Fruit fly (Drosophila melanogaster) whole organism, embryonic: Measurements from ENCODE around the gene CG4020.

Experiments used
- Adf1 ChIP-seq: fragments of 200-800 bp; sonication (Bioruptor generic); IDR thresholded peaks from 2 replicates; pipeline ENCODE4 v1.3.6; 2022; ENCODE audit warnings: missing biosample characterization, missing genetic modification characterization
- Aef1 ChIP-seq: fragments of 200-800 bp; sonication (Bioruptor generic); IDR thresholded peaks from 3 replicates; pipeline ENCODE4 v1.3.6; 2022; ENCODE audit warnings: missing biosample characterization, missing genetic modification characterization
- BEAF-32 ChIP-seq: fragments of 200-800 bp; sonication (Bioruptor generic); optimal IDR thresholded peaks from 3 replicates; lab custom pipeline; 2017; ENCODE audit warnings: missing biosample characterization, missing genetic modification characterization, mild to moderate bottlenecking, moderate library complexity, missing genetic modification reagents
- Bteb2 ChIP-seq: fragments of 200-800 bp; sonication (Bioruptor generic); optimal IDR thresholded peaks from 2 replicates; lab custom pipeline; 2016; ENCODE audit warnings: missing biosample characterization, missing genetic modification characterization
- CG11696 ChIP-seq: fragments of 200-800 bp; sonication (Bioruptor generic); IDR thresholded peaks from 2 replicates; pipeline ENCODE4 v1.3.6; 2022; ENCODE audit warnings: missing biosample characterization, missing genetic modification characterization
- CG14860 ChIP-seq: fragments of 200-800 bp; sonication (Bioruptor generic); IDR thresholded peaks from 3 replicates; pipeline ENCODE4 v1.3.6; 2022; ENCODE audit warnings: missing biosample characterization, missing genetic modification characterization; ENCODE audit not compliant: partially characterized antibody
- CG15073 ChIP-seq: fragments of 200-800 bp; sonication (Bioruptor generic); optimal IDR thresholded peaks from 2 replicates; lab custom pipeline; 2016; ENCODE audit warnings: missing biosample characterization, missing genetic modification characterization
- CG16813 ChIP-seq: fragments of 200-800 bp; sonication (Bioruptor generic); IDR thresholded peaks from 3 replicates; pipeline ENCODE4 v1.3.6; 2022; ENCODE audit warnings: missing biosample characterization, missing genetic modification characterization; ENCODE audit not compliant: partially characterized antibody
- CG2116 ChIP-seq: fragments of 200-800 bp; sonication (Bioruptor generic); optimal IDR thresholded peaks from 3 replicates; lab custom pipeline; 2018; ENCODE audit warnings: missing biosample characterization, mild to moderate bottlenecking, missing genetic modification characterization
- CG2199 ChIP-seq: fragments of 200-800 bp; sonication (Bioruptor generic); IDR thresholded peaks from 3 replicates; pipeline ENCODE4 v1.3.6; 2022; ENCODE audit warnings: missing biosample characterization, missing genetic modification characterization
- CG2875 ChIP-seq: fragments of 200-800 bp; sonication (Bioruptor generic); optimal IDR thresholded peaks from 2 replicates; lab custom pipeline; 2017; ENCODE audit warnings: missing biosample characterization, mild to moderate bottlenecking, missing genetic modification characterization, missing genetic modification reagents
- CG33557 ChIP-seq: fragments of 200-800 bp; sonication (Bioruptor generic); optimal IDR thresholded peaks from 2 replicates; lab custom pipeline; 2019; ENCODE audit warnings: missing biosample characterization, mild to moderate bottlenecking, missing genetic modification characterization, moderate library complexity
- CG3726 ChIP-seq: fragments of 200-800 bp; sonication (Bioruptor generic); IDR thresholded peaks from 3 replicates; pipeline ENCODE4, ENCODE4 v1.3.6; 2022; ENCODE audit warnings: missing biosample characterization, missing genetic modification characterization
- CG3847 ChIP-seq: fragments of 200-800 bp; sonication (Bioruptor generic); IDR thresholded peaks from 2 replicates; pipeline ENCODE4 v1.3.6; 2022; ENCODE audit warnings: missing biosample characterization, missing genetic modification characterization
- CG4404 ChIP-seq: fragments of 200-800 bp; sonication (Bioruptor generic); IDR thresholded peaks from 2 replicates; pipeline ENCODE4 v1.3.6; 2022; ENCODE audit warnings: missing biosample characterization, missing genetic modification characterization
- CG4730 ChIP-seq: fragments of 200-800 bp; sonication (Bioruptor generic); IDR thresholded peaks from 2 replicates; pipeline ENCODE4 v1.3.6; 2022; ENCODE audit warnings: missing biosample characterization, missing genetic modification characterization
- CG8944 ChIP-seq: fragments of 200-800 bp; sonication (Bioruptor generic); optimal IDR thresholded peaks from 3 replicates; lab custom pipeline; 2016; ENCODE audit warnings: missing biosample characterization, missing genetic modification characterization
- CHES-1-like ChIP-seq: fragments of 200-800 bp; sonication (Bioruptor generic); optimal IDR thresholded peaks from 2 replicates; lab custom pipeline; 2016; ENCODE audit warnings: missing biosample characterization, missing genetic modification characterization
- Camta ChIP-seq: fragments of 200-800 bp; sonication (Bioruptor generic); optimal IDR thresholded peaks from 2 replicates; lab custom pipeline; 2016; ENCODE audit warnings: missing biosample characterization, missing genetic modification characterization
- Deaf1 ChIP-seq: fragments of 200-800 bp; optimal IDR thresholded peaks from 3 replicates; lab custom pipeline; 2019; ENCODE audit warnings: missing biosample characterization, mild to moderate bottlenecking, missing genetic modification characterization, moderate library complexity
- Ets65A ChIP-seq: fragments of 200-800 bp; sonication (Bioruptor generic); peaks from one replicate; lab custom pipeline; 2016; ENCODE audit warnings: missing biosample characterization, missing genetic modification characterization
- Hmr ChIP-seq: fragments of 200-800 bp; sonication (Bioruptor generic); optimal IDR thresholded peaks from 3 replicates; lab custom pipeline; 2017; ENCODE audit warnings: mild to moderate bottlenecking, missing biosample characterization, missing genetic modification reagents, missing genetic modification characterization
- Max ChIP-seq: fragments of 200-800 bp; sonication (Bioruptor generic); optimal IDR thresholded peaks from 2 replicates; lab custom pipeline; 2016; ENCODE audit warnings: missing biosample characterization, mild to moderate bottlenecking, missing genetic modification characterization
- Nf-YA ChIP-seq: fragments of 200-800 bp; sonication (Bioruptor generic); IDR thresholded peaks from 2 replicates; pipeline ENCODE4 v1.3.6; 2022; ENCODE audit warnings: missing biosample characterization, missing genetic modification characterization
- Poxn ChIP-seq: fragments of 200-800 bp; sonication (Bioruptor generic); IDR thresholded peaks from 2 replicates; pipeline ENCODE4 v1.3.6; 2022; ENCODE audit warnings: missing biosample characterization, missing genetic modification characterization
- Side ChIP-seq: fragments of 200-800 bp; sonication (Bioruptor generic); optimal IDR thresholded peaks from 2 replicates; lab custom pipeline; 2016; ENCODE audit warnings: missing biosample characterization, missing genetic modification characterization
- Spps ChIP-seq: fragments of 200-800 bp; sonication (Bioruptor generic); optimal IDR thresholded peaks from 2 replicates; lab custom pipeline; 2018; ENCODE audit warnings: missing biosample characterization, mild to moderate bottlenecking, missing genetic modification characterization
- Vsx1 ChIP-seq: fragments of 200-800 bp; sonication (Bioruptor generic); optimal IDR thresholded peaks from 2 replicates; lab custom pipeline; 2017; ENCODE audit warnings: missing biosample characterization, mild to moderate bottlenecking, missing genetic modification characterization, missing genetic modification reagents
- caup ChIP-seq: fragments of 200-800 bp; sonication (Bioruptor generic); optimal IDR thresholded peaks from 3 replicates; lab custom pipeline; 2017; ENCODE audit warnings: missing biosample characterization, mild to moderate bottlenecking, missing genetic modification characterization, moderate library complexity; ENCODE audit not compliant: severe bottlenecking
- cwo ChIP-seq: fragments of 200-800 bp; sonication (Bioruptor generic); optimal IDR thresholded peaks from 3 replicates; lab custom pipeline; 2017; ENCODE audit warnings: missing biosample characterization, missing genetic modification characterization, mild to moderate bottlenecking, moderate library complexity, missing genetic modification reagents
- ftz-f1 ChIP-seq: fragments of 200-800 bp; sonication (Bioruptor generic); optimal IDR thresholded peaks from 2 replicates; lab custom pipeline; 2016; ENCODE audit warnings: missing biosample characterization, missing genetic modification characterization
- h ChIP-seq: fragments of >200 bp; optimal IDR thresholded peaks from 2 replicates; lab custom pipeline; 2017
- hbn ChIP-seq: fragments of 200-800 bp; sonication (Bioruptor generic); IDR thresholded peaks from 2 replicates; pipeline ENCODE4 v1.3.6; 2022; ENCODE audit warnings: missing biosample characterization, missing genetic modification characterization; ENCODE audit not compliant: partially characterized antibody
- jigr1 ChIP-seq: fragments of 200-800 bp; sonication (Bioruptor generic); IDR thresholded peaks from 3 replicates; pipeline ENCODE4 v1.3.6; 2022; ENCODE audit warnings: missing biosample characterization, missing genetic modification characterization
- jing ChIP-seq: fragments of 200-800 bp; sonication (Bioruptor generic); optimal IDR thresholded peaks from 2 replicates; lab custom pipeline; 2018; ENCODE audit warnings: missing biosample characterization, mild to moderate bottlenecking, missing genetic modification characterization
- kah ChIP-seq: fragments of 200-800 bp; sonication (Bioruptor generic); optimal IDR thresholded peaks from 2 replicates; lab custom pipeline; 2018; ENCODE audit warnings: missing biosample characterization, mild to moderate bottlenecking, missing genetic modification characterization
- knrl ChIP-seq: fragments of 200-800 bp; sonication (Bioruptor generic); IDR thresholded peaks from 3 replicates; pipeline ENCODE4 v1.3.6; 2022; ENCODE audit warnings: missing biosample characterization, missing genetic modification characterization; ENCODE audit not compliant: partially characterized antibody
- lov ChIP-seq, 2 experiments: fragments of 200-800 bp in 1 of 2; fragments of >200 bp in 1 of 2; sonication (Bioruptor generic) in 1 of 2; IDR thresholded peaks in 1 of 2; optimal IDR thresholded peaks in 1 of 2; 2 replicates in 1 of 2; 3 replicates in 1 of 2; pipeline versions ENCODE4 v1.3.6 to Lab custom; 2017 to 2022; ENCODE audit warnings: missing biosample characterization in 1 of 2, missing genetic modification characterization in 1 of 2
- nerfin-2 ChIP-seq: fragments of 200-800 bp; sonication (Bioruptor generic); IDR thresholded peaks from 2 replicates; pipeline ENCODE4 v1.3.6; 2022; ENCODE audit warnings: missing biosample characterization, missing genetic modification characterization; ENCODE audit not compliant: partially characterized antibody
- nmo ChIP-seq: fragments of 200-800 bp; sonication (Bioruptor generic); optimal IDR thresholded peaks from 2 replicates; lab custom pipeline; 2018; ENCODE audit warnings: missing biosample characterization, mild to moderate bottlenecking, missing genetic modification characterization, moderate library complexity
- odd ChIP-seq: fragments of 200-800 bp; sonication (Bioruptor generic); optimal IDR thresholded peaks from 2 replicates; lab custom pipeline; 2017; ENCODE audit warnings: missing biosample characterization, mild to moderate bottlenecking, missing genetic modification characterization
- pb ChIP-seq: fragments of 200-800 bp; sonication (Bioruptor generic); optimal IDR thresholded peaks from 3 replicates; lab custom pipeline; 2016; ENCODE audit warnings: missing biosample characterization, missing genetic modification characterization
- ranshi ChIP-seq: fragments of 200-800 bp; sonication (Bioruptor generic); IDR thresholded peaks from 2 replicates; pipeline ENCODE4 v1.3.6; 2022; ENCODE audit warnings: missing biosample characterization, missing genetic modification characterization
- sqz ChIP-seq: fragments of 200-800 bp; sonication (Bioruptor generic); optimal IDR thresholded peaks from 3 replicates; lab custom pipeline; 2018; ENCODE audit warnings: missing biosample characterization, mild to moderate bottlenecking, missing genetic modification characterization
- tap ChIP-seq: fragments of 200-800 bp; optimal IDR thresholded peaks from 3 replicates; lab custom pipeline; 2019; ENCODE audit warnings: missing biosample characterization, mild to moderate bottlenecking, missing genetic modification characterization, moderate library complexity
- tin ChIP-seq: fragments of 200-800 bp; sonication (Bioruptor generic); optimal IDR thresholded peaks from 3 replicates; lab custom pipeline; 2016; ENCODE audit warnings: missing biosample characterization, missing genetic modification characterization
- tna ChIP-seq: fragments of 200-800 bp; sonication (Bioruptor generic); IDR thresholded peaks from 2 replicates; pipeline ENCODE4 v1.3.6; 2022; ENCODE audit warnings: missing biosample characterization, missing genetic modification characterization; ENCODE audit not compliant: partially characterized antibody
- unpg ChIP-seq: fragments of 200-800 bp; sonication (Bioruptor generic); optimal IDR thresholded peaks from 3 replicates; lab custom pipeline; 2018; ENCODE audit warnings: missing biosample characterization, mild to moderate bottlenecking, missing genetic modification characterization, moderate library complexity

Gene CG4020

dm6 chrX:5894529-5895487 lies 10.7 kb upstream of the CG4020 start (continued):
- TF ChIP-seq CG16813 (GFP tag; lab: Robert Waterston, UW) (no peak), ranshi (GFP tag; lab: Robert Waterston, UW) (no peak; the same call in 1 of the 2 replicates), CHES-1-like (GFP tag; lab: Kevin White, UChicago) (no peak), CG11696 (GFP tag; lab: Robert Waterston, UW) (no peak), Nf-YA (no peak), Deaf1 (tag; lab: Kevin White, UChicago) (no peak), odd (GFP tag; lab: Kevin White, UChicago) (no peak), Max (no peak), CG14860 (GFP tag; lab: Robert Waterston, UW) (no peak), jigr1 (no peak), CG4730 (no peak), nmo (GFP tag; lab: Kevin White, UChicago) (peak; percentile 19), tap (tag; lab: Kevin White, UChicago) (no peak), CG15073 (GFP tag; lab: Kevin White, UChicago) (no peak), caup (GFP tag; lab: Kevin White, UChicago) (no peak), tna (no peak), Bteb2 (GFP tag; lab: Kevin White, UChicago) (no peak), lov (optimal IDR thresholded peaks at IDR 0.05; lab: Kevin White, UChicago) (no peak), lov (GFP tag; IDR thresholded peaks at IDR 0.05; lab: Robert Waterston, UW) (no peak), Hmr (GFP tag; lab: Kevin White, UChicago) (no peak), cwo (peak; percentile 11), sqz (GFP tag; lab: Kevin White, UChicago) (no peak), CG3726 (GFP tag; lab: Robert Waterston, UW) (no peak), Vsx1 (GFP tag; lab: Kevin White, UChicago) (no peak), kah (GFP tag; lab: Kevin White, UChicago) (no peak), jing (GFP tag; lab: Kevin White, UChicago) (no peak), pb (GFP tag; lab: Kevin White, UChicago) (no peak), h (lab: Kevin White, UChicago) (no peak), Poxn (no peak), CG8944 (GFP tag; lab: Kevin White, UChicago) (no peak), Spps (no peak), BEAF-32 (GFP tag; lab: Kevin White, UChicago) (no peak), CG4404 (GFP tag; lab: Robert Waterston, UW) (no peak), Side (GFP tag; lab: Kevin White, UChicago) (no peak), CG2875 (GFP tag; lab: Kevin White, UChicago) (no peak), ftz-f1 (GFP tag; lab: Kevin White, UChicago) (no peak), nerfin-2 (GFP tag; lab: Robert Waterston, UW) (no peak), CG2116 (GFP tag; lab: Kevin White, UChicago) (no peak), CG2199 (GFP tag; lab: Robert Waterston, UW) (peak; percentile 26; the same call in 1 of the 3 replicates), CG33557 (GFP tag; lab: Kevin White, UChicago) (no peak), knrl (no peak), CG3847 (no peak), hbn (GFP tag; lab: Robert Waterston, UW) (no peak), tin (no peak), Aef1 (GFP tag; lab: Robert Waterston, UW) (no peak), Ets65A (GFP tag; lab: Kevin White, UChicago) (no peak), unpg (GFP tag; lab: Kevin White, UChicago) (no peak), Camta (no peak), Adf1 (GFP tag; lab: Robert Waterston, UW) (no peak)
